Fruit fly (Drosophila melanogaster): ENCODE measurements around the gene CG5149.

Gene CG5149

DNA sequence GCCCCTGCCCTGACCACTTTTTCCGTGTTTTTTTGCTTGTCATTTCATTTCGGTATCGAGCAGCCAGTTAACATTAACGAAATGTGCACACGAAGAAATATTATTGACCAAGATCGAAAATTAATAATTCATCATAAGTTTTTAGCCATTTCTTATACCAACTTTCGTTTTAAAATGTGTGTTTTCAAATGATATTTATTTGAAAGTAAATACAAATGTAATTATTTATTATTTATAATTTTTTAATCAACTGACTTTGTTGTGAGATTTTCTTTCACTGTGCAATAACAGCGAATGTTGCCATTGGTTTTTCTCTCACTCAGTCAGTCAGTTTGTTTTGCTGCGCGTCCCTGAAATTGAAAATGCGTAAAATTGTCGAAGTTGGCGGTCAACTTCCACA lies 7.8 kb upstream of the CG5149 start (continued):
- TF ChIP-seq ash1 (GFP tag; optimal IDR thresholded peaks at IDR 0.05) (no peak), CG11398 (GFP tag; optimal IDR thresholded peaks at IDR 0.05) (no peak), E2f2 (GFP tag; IDR thresholded peaks at IDR 0.05) (peak; percentile 33; the same call in 1 of the 2 replicates), CG7839 (tag; optimal IDR thresholded peaks at IDR 0.05) (peak; percentile 75), HLHmδ (GFP tag; optimal IDR thresholded peaks at IDR 0.05) (no peak), shn (GFP tag; optimal IDR thresholded peaks at IDR 0.05) (no peak), bsh (GFP tag; optimal IDR thresholded peaks at IDR 0.05) (peak in 1 of 2 experiments; percentile 44), CG3838 (GFP tag; optimal IDR thresholded peaks at IDR 0.05) (no peak), CG18764 (GFP tag; optimal IDR thresholded peaks at IDR 0.05) (no peak), Nf-YC (tag; optimal IDR thresholded peaks at IDR 0.05) (peak; percentile 35), CG30403 (GFP tag; optimal IDR thresholded peaks at IDR 0.05) (peak; percentile 61), CG31388 (GFP tag; optimal IDR thresholded peaks at IDR 0.05) (no peak), B-H2 (GFP tag; optimal IDR thresholded peaks at IDR 0.05) (no peak), CG2889 (GFP tag; IDR thresholded peaks at IDR 0.05) (no peak), CG8359 (GFP tag; optimal IDR thresholded peaks at IDR 0.05; ENCODE audit: borderline replicate concordance) (no peak), CG33557 (GFP tag; optimal IDR thresholded peaks at IDR 0.05) (no peak), CG8478 (optimal IDR thresholded peaks at IDR 0.05) (no peak), CG7372 (GFP tag; IDR thresholded peaks at IDR 0.05) (no peak), Xbp1 (GFP tag; optimal IDR thresholded peaks at IDR 0.05) (peak; percentile 48), CG15479 (GFP tag; optimal IDR thresholded peaks at IDR 0.05) (no peak), CG2116 (GFP tag; optimal IDR thresholded peaks at IDR 0.05) (no peak), sc (optimal IDR thresholded peaks at IDR 0.05) (no peak), sc (GFP tag; optimal IDR thresholded peaks at IDR 0.05) (no peak)

- TF ChIP-seq D19A (tag; optimal IDR thresholded peaks at IDR 0.05), result peak; percentile 47
- TF ChIP-seq CG7357 (GFP tag; IDR thresholded peaks at IDR 0.05), result 0 out of 3 replicates have a peak, but pooled peaks have one; percentile 27
- peak; percentile 57 for TF ChIP-seq lab (GFP tag; optimal IDR thresholded peaks at IDR 0.05)
- TF ChIP-seq CG2120 (GFP tag; optimal IDR thresholded peaks at IDR 0.05), result no peak
- TF ChIP-seq CG3407 (GFP tag; optimal IDR thresholded peaks at IDR 0.05), result peak; percentile 4
- TF ChIP-seq CG12071 (GFP tag; optimal IDR thresholded peaks at IDR 0.05), result peak; percentile 42
- no peak for TF ChIP-seq CG9876 (GFP tag; optimal IDR thresholded peaks at IDR 0.05)
- TF ChIP-seq sens (GFP tag), result peak; percentile 2
- TF ChIP-seq CG34422 (GFP tag; IDR thresholded peaks at IDR 0.05), result 0 out of 3 replicates have a peak, but pooled peaks have one; percentile 26
- peak; percentile 50 for TF ChIP-seq CG3995 (GFP tag; optimal IDR thresholded peaks at IDR 0.05)
- peak; percentile 51; the same call in 1 of the 2 replicates for TF ChIP-seq Awh (GFP tag; IDR thresholded peaks at IDR 0.05)
- no peak for TF ChIP-seq gsb-n (tag; optimal IDR thresholded peaks at IDR 0.05)
- peak; percentile 18 for TF ChIP-seq CG1529 (GFP tag; optimal IDR thresholded peaks at IDR 0.05)
- TF ChIP-seq exex (tag; optimal IDR thresholded peaks at IDR 0.05), result peak; percentile 32
- 0 out of 3 replicates have a peak, but pooled peaks have one; percentile 16 for TF ChIP-seq CG2199 (GFP tag; IDR thresholded peaks at IDR 0.05)
- peak; percentile 34 for TF ChIP-seq HHEX (GFP tag; optimal IDR thresholded peaks at IDR 0.05)
- TF ChIP-seq CG32532 (GFP tag; IDR thresholded peaks at IDR 0.05), result peak; percentile 17; the same call in 1 of the 2 replicates
- TF ChIP-seq row (GFP tag; IDR thresholded peaks at IDR 0.05), result peak; percentile 51; the same call in 2 of the 3 replicates
- TF ChIP-seq bsh (GFP tag; optimal IDR thresholded peaks at IDR 0.05), result peak in 1 of 2 experiments; percentile 22
- 0 out of 4 replicates have a peak, but pooled peaks have one; percentile 30 for TF ChIP-seq chinmo (GFP tag; IDR thresholded peaks at IDR 0.05; ENCODE audit: partially characterized antibody)
- TF ChIP-seq yki (optimal IDR thresholded peaks at IDR 0.05), result no peak
- peak; percentile 49 for TF ChIP-seq Ets65A (GFP tag)
- no peak for TF ChIP-seq crc (GFP tag; optimal IDR thresholded peaks at IDR 0.05)
- TF ChIP-seq Dll (GFP tag; IDR thresholded peaks at IDR 0.05; ENCODE audit: partially characterized antibody), result no peak
- TF ChIP-seq hkb (optimal IDR thresholded peaks at IDR 0.05), result no peak
- TF ChIP-seq hkb (GFP tag; IDR thresholded peaks at IDR 0.05), result 0 out of 2 replicates have a peak, but pooled peaks have one; percentile 15
- peak; percentile 24 for TF ChIP-seq CG2875 (GFP tag; optimal IDR thresholded peaks at IDR 0.05)
- TF ChIP-seq GATAe (GFP tag; conservative IDR thresholded peaks at IDR 0.05), result peak; percentile 22; the same call in 1 of the 2 replicates
These were observed 1.3 kb downstream of the CG5149 start for dm6 chr2L:7386555-7387420.

All from whole organism, embryonic.